Worm (Caenorhabditis elegans) whole organism, midembryonic: Measurements from ENCODE around the gene ldb-1.

Experiments
- T22C8.4 ChIP-seq: fragments of 200-800 bp; sonication (Bioruptor generic); IDR thresholded peaks from 2 replicates; pipeline ENCODE4 v1.3.6; 2022; ENCODE audit warnings: missing genetic modification characterization, missing compliant biosample characterization
- cog-1 ChIP-seq: sonication (generic microtip); optimal IDR thresholded peaks from 2 replicates; lab custom pipeline; 2016; ENCODE audit warnings: missing genetic modification characterization, missing compliant biosample characterization
- flt-1 ChIP-seq: fragments of 200-800 bp; sonication (Bioruptor generic); IDR thresholded peaks from 2 replicates; pipeline ENCODE4 v1.3.6; 2022; ENCODE audit warnings: missing genetic modification characterization, missing compliant biosample characterization
- klf-2 ChIP-seq: fragments of 200-800 bp; sonication (Bioruptor generic); conservative IDR thresholded peaks from 2 replicates; pipeline ENCODE4 v1.3.6; 2022; ENCODE audit warnings: missing genetic modification reagents, missing genetic modification characterization, missing compliant biosample characterization
- med-1 ChIP-seq: sonication (generic microtip); optimal IDR thresholded peaks from 2 replicates; lab custom pipeline; 2017; ENCODE audit warnings: missing genetic modification characterization, mild to moderate bottlenecking, missing compliant biosample characterization, antibody characterized with exemption, missing genetic modification reagents; ENCODE audit not compliant: insufficient read depth
- ref-1 ChIP-seq: fragments of 200-800 bp; sonication (Bioruptor generic); conservative IDR thresholded peaks from 2 replicates; pipeline ENCODE4 v1.3.6; 2022; ENCODE audit warnings: missing genetic modification reagents, missing genetic modification characterization, missing compliant biosample characterization
- tab-1 ChIP-seq: fragments of 200-800 bp; sonication (Bioruptor generic); IDR thresholded peaks from 2 replicates; pipeline ENCODE4 v1.3.6; 2022; ENCODE audit warnings: missing genetic modification characterization, missing compliant biosample characterization
- ztf-23 ChIP-seq: fragments of 200-800 bp; sonication (Bioruptor generic); IDR thresholded peaks from 2 replicates; pipeline ENCODE4 v1.3.6; 2022; ENCODE audit warnings: missing genetic modification reagents, missing genetic modification characterization, missing compliant biosample characterization
- ztf-29 ChIP-seq: fragments of 200-800 bp; sonication (Bioruptor generic); IDR thresholded peaks from 2 replicates; pipeline ENCODE4 v1.3.6; 2022; ENCODE audit warnings: missing genetic modification reagents, missing genetic modification characterization, missing compliant biosample characterization

ldb-1 gene

ce11 chrX:11028617-11029016 lies at the start of gene ldb-1:
ldb-1 (plus strand) TSS chrX:11028917.
- TF ChIP-seq flt-1 (GFP tag; lab: Robert Waterston, UW) = no peak
- TF ChIP-seq med-1 = no peak
- no peak for TF ChIP-seq tab-1 (GFP tag; lab: Robert Waterston, UW)
- TF ChIP-seq cog-1 (tag; lab: Kevin White, UChicago) = no peak
- no peak for TF ChIP-seq klf-2 (GFP tag; lab: Robert Waterston, UW)
- TF ChIP-seq T22C8.4 = no peak
- no peak for TF ChIP-seq ref-1 (GFP tag; lab: Robert Waterston, UW)
- no peak for TF ChIP-seq ztf-23 (GFP tag; lab: Robert Waterston, UW)
- TF ChIP-seq ztf-29 = no peak

- TF ChIP-seq flt-1 (GFP tag; lab: Robert Waterston, UW) (no peak), T22C8.4 (no peak), ztf-23 (GFP tag; lab: Robert Waterston, UW) (no peak), klf-2 (GFP tag; lab: Robert Waterston, UW) (no peak), ztf-29 (no peak), ref-1 (GFP tag; lab: Robert Waterston, UW) (no peak), med-1 (no peak), tab-1 (GFP tag; lab: Robert Waterston, UW) (no peak), cog-1 (tag; lab: Kevin White, UChicago) (no peak)
These were observed 49.5 kb upstream of the ldb-1 start, which contains the start of gene pxn-2 for ce11 chrX:10979186-10979585. pxn-2 (minus strand) TSS chrX:10979286.

- TF ChIP-seq tab-1 (GFP tag; lab: Robert Waterston, UW) (no peak), T22C8.4 (no peak), cog-1 (tag; lab: Kevin White, UChicago) (no peak), flt-1 (GFP tag; lab: Robert Waterston, UW) (no peak), med-1 (no peak), ref-1 (GFP tag; lab: Robert Waterston, UW) (no peak), ztf-23 (GFP tag; lab: Robert Waterston, UW) (no peak), ztf-29 (no peak), klf-2 (GFP tag; lab: Robert Waterston, UW) (no peak)
These were observed 47.3 kb upstream of the ldb-1 start for ce11 chrX:10981374-10981773.

ce11 chrX:10982051-10982450 lies 46.7 kb upstream of the ldb-1 start, which contains the start of gene ver-4:
ver-4 (plus strand) TSS chrX:10982351.
- TF ChIP-seq T22C8.4 (no peak), ref-1 (GFP tag; lab: Robert Waterston, UW) (no peak), tab-1 (GFP tag; lab: Robert Waterston, UW) (no peak), klf-2 (GFP tag; lab: Robert Waterston, UW) (no peak), ztf-23 (GFP tag; lab: Robert Waterston, UW) (no peak), cog-1 (tag; lab: Kevin White, UChicago) (no peak)

- TF ChIP-seq med-1 = no peak
- no peak for TF ChIP-seq klf-2 (GFP tag; lab: Robert Waterston, UW)
- no peak for TF ChIP-seq flt-1 (GFP tag; lab: Robert Waterston, UW)
These were observed 39.4 kb upstream of the ldb-1 start for ce11 chrX:10989286-10989685.

ce11 chrX:10990159-10990854 lies 38.4 kb upstream of the ldb-1 start:
- no peak for TF ChIP-seq med-1
- TF ChIP-seq cog-1 (tag; lab: Kevin White, UChicago) = peak; percentile 34
- TF ChIP-seq flt-1 (GFP tag; lab: Robert Waterston, UW) = peak; percentile 68

ce11 chrX:10990855-10991176 lies 37.9 kb upstream of the ldb-1 start:
- TF ChIP-seq ztf-29 = no peak
- no peak for TF ChIP-seq ztf-23 (GFP tag; lab: Robert Waterston, UW)
- no peak for TF ChIP-seq klf-2 (GFP tag; lab: Robert Waterston, UW)
- TF ChIP-seq med-1 = no peak

- no peak for TF ChIP-seq cog-1 (tag; lab: Kevin White, UChicago)
- TF ChIP-seq tab-1 (GFP tag; lab: Robert Waterston, UW) = no peak
- no peak for TF ChIP-seq ztf-23 (GFP tag; lab: Robert Waterston, UW)
- TF ChIP-seq med-1 = no peak
- TF ChIP-seq klf-2 (GFP tag; lab: Robert Waterston, UW) = no peak
- TF ChIP-seq ref-1 (GFP tag; lab: Robert Waterston, UW) = no peak
- no peak for TF ChIP-seq T22C8.4
- TF ChIP-seq ztf-29 = no peak
- TF ChIP-seq flt-1 (GFP tag; lab: Robert Waterston, UW) = no peak
These were observed 37.2 kb upstream of the ldb-1 start for ce11 chrX:10991352-10992172.

ce11 chrX:10992177-10992576 lies 36.5 kb upstream of the ldb-1 start, which contains the start of gene ver-3:
ver-3 (plus strand) TSS chrX:10992477.
- TF ChIP-seq T22C8.4 (no peak), tab-1 (GFP tag; lab: Robert Waterston, UW) (no peak), ztf-29 (no peak), cog-1 (tag; lab: Kevin White, UChicago) (no peak), med-1 (no peak), flt-1 (GFP tag; lab: Robert Waterston, UW) (no peak), klf-2 (GFP tag; lab: Robert Waterston, UW) (no peak), ztf-23 (GFP tag; lab: Robert Waterston, UW) (no peak), ref-1 (GFP tag; lab: Robert Waterston, UW) (no peak)

ce11 chrX:10999176-10999575 lies 29.5 kb upstream of the ldb-1 start, which contains the start of gene F59F3.6:
F59F3.6 (minus strand) TSS chrX:10999276.
- no peak for TF ChIP-seq cog-1 (tag; lab: Kevin White, UChicago)
- no peak for TF ChIP-seq med-1
- TF ChIP-seq ztf-29 = no peak
- TF ChIP-seq tab-1 (GFP tag; lab: Robert Waterston, UW) = no peak
- no peak for TF ChIP-seq klf-2 (GFP tag; lab: Robert Waterston, UW)
- TF ChIP-seq flt-1 (GFP tag; lab: Robert Waterston, UW) = no peak
- no peak for TF ChIP-seq ztf-23 (GFP tag; lab: Robert Waterston, UW)
- TF ChIP-seq T22C8.4 = no peak
- no peak for TF ChIP-seq ref-1 (GFP tag; lab: Robert Waterston, UW)
